Worm (Caenorhabditis elegans): ENCODE measurements around the gene acr-15.

Gene acr-15

ce11 chrV:8569841-8570361, 17.4 kb downstream of the acr-15 start, which contains the start of the genes F25G6.9 and symk-1:
TSS of gene F25G6.9 (minus strand) at chrV:8570000.
TSS of gene symk-1 (plus strand) at chrV:8570311.
- TF ChIP-seq zag-1 (tag; optimal IDR thresholded peaks at IDR 0.05) (no peak), sem-4 (tag; optimal IDR thresholded peaks at IDR 0.05) (no peak), F13H6.1 (tag; optimal IDR thresholded peaks at IDR 0.05) (peak; percentile 51), egl-27 (tag; optimal IDR thresholded peaks at IDR 0.05) (no peak), elt-1 (tag; optimal IDR thresholded peaks at IDR 0.05) (no peak), blmp-1 (tag; optimal IDR thresholded peaks at IDR 0.05; ENCODE audit: insufficient read depth) (no peak), ceh-16 (tag; optimal IDR thresholded peaks at IDR 0.05) (no peak), lin-39 (tag; optimal IDR thresholded peaks at IDR 0.05) (no peak), ceh-82 (tag; optimal IDR thresholded peaks at IDR 0.05) (no peak), mdl-1 (tag; optimal IDR thresholded peaks at IDR 0.05) (no peak), peb-1 (tag; optimal IDR thresholded peaks at IDR 0.05) (no peak), nhr-10 (tag; optimal IDR thresholded peaks at IDR 0.05) (no peak), nhr-21 (tag; optimal IDR thresholded peaks at IDR 0.05) (peak; percentile 46), sma-3 (GFP tag; optimal IDR thresholded peaks at IDR 0.05) (peak; percentile 46), Y55F3AM.14 (GFP tag; optimal IDR thresholded peaks at IDR 0.05) (no peak), lsy-2 (tag; optimal IDR thresholded peaks at IDR 0.05) (peak; percentile 66 to 81), nhr-6 (tag; optimal IDR thresholded peaks at IDR 0.05) (no peak), alr-1 (tag; optimal IDR thresholded peaks at IDR 0.05) (no peak), ztf-4 (tag; optimal IDR thresholded peaks at IDR 0.05) (no peak), ztf-11 (tag; optimal IDR thresholded peaks at IDR 0.05) (no peak), nhr-12 (tag; optimal IDR thresholded peaks at IDR 0.05) (no peak), nhr-23 (tag; optimal IDR thresholded peaks at IDR 0.05) (no peak), sma-9 (GFP tag; optimal IDR thresholded peaks at IDR 0.05) (peak; percentile 68), sma-9 (tag; optimal IDR thresholded peaks at IDR 0.05) (no peak), mbf-1 (tag; optimal IDR thresholded peaks at IDR 0.05) (no peak), mab-5 (tag; optimal IDR thresholded peaks at IDR 0.05) (peak; percentile 45), gmeb-1 (tag; optimal IDR thresholded peaks at IDR 0.05) (peak; percentile 82), lin-13 (GFP tag; optimal IDR thresholded peaks at IDR 0.05) (peak; percentile 36), unc-55 (GFP tag; optimal IDR thresholded peaks at IDR 0.05) (peak; percentile 77), snpc-4 (tag; optimal IDR thresholded peaks at IDR 0.05) (peak; percentile 37), aly-2 (tag; optimal IDR thresholded peaks at IDR 0.05) (no peak), dmd-4 (tag; optimal IDR thresholded peaks at IDR 0.05) (no peak), ztf-1 (GFP tag; conservative IDR thresholded peaks at IDR 0.05) (no peak), unc-39 (tag; optimal IDR thresholded peaks at IDR 0.05) (no peak), ZK546.5 (tag; optimal IDR thresholded peaks at IDR 0.05) (no peak), lin-11 (tag; optimal IDR thresholded peaks at IDR 0.05) (peak; percentile 41), crh-2 (tag; optimal IDR thresholded peaks at IDR 0.05) (peak; percentile 63), nhr-237 (tag; optimal IDR thresholded peaks at IDR 0.05) (no peak), unc-62 (GFP tag; optimal IDR thresholded peaks at IDR 0.05) (no peak), elt-3 (tag; optimal IDR thresholded peaks at IDR 0.05) (no peak), C34F6.9 (tag; optimal IDR thresholded peaks at IDR 0.05) (no peak), ama-1 (optimal IDR thresholded peaks at IDR 0.05) (no peak), nhr-11 (tag; optimal IDR thresholded peaks at IDR 0.05) (no peak), nhr-129 (tag; optimal IDR thresholded peaks at IDR 0.05) (peak; percentile 20), fos-1 (tag; optimal IDR thresholded peaks at IDR 0.05) (peak; percentile 18), nhr-77 (tag; optimal IDR thresholded peaks at IDR 0.05) (peak; percentile 4), R02D3.7 (tag; optimal IDR thresholded peaks at IDR 0.05) (peak; percentile 33), skn-1 (tag; optimal IDR thresholded peaks at IDR 0.05) (no peak), nhr-25 (tag; optimal IDR thresholded peaks at IDR 0.05) (no peak)
